Worm (Caenorhabditis elegans) whole organism, L2 larva: Measurements from ENCODE around the gene col-144.

Source experiments
- ZK546.5 ChIP-seq: sonication (generic microtip); optimal IDR thresholded peaks from 2 replicates; lab custom pipeline; 2017; ENCODE audit warnings: missing biosample characterization, missing genetic modification characterization
- ama-1 ChIP-seq: fragments of 150-350 bp; optimal IDR thresholded peaks from 2 replicates; lab custom pipeline; 2018; ENCODE audit warnings: inconsistent platforms
- dmd-4 ChIP-seq: sonication (generic microtip); optimal IDR thresholded peaks from 2 replicates; lab custom pipeline; 2017; ENCODE audit warnings: missing biosample characterization, missing genetic modification characterization
- elt-3 ChIP-seq: sonication (generic microtip); optimal IDR thresholded peaks from 2 replicates; lab custom pipeline; 2017; ENCODE audit warnings: missing biosample characterization, missing genetic modification characterization
- mdl-1 ChIP-seq, 2 experiments: fragments of 150-350 bp in 1 of 2; sonication (generic microtip) in 1 of 2; optimal IDR thresholded peaks; 2 replicates each; lab custom pipeline; 2017; ENCODE audit warnings: missing biosample characterization in 2 of 2, missing genetic modification characterization in 2 of 2
- nhr-77 ChIP-seq: fragments of 150-350 bp; optimal IDR thresholded peaks from 2 replicates; lab custom pipeline; 2014; ENCODE audit warnings: missing biosample characterization, missing genetic modification characterization
- unc-62 ChIP-seq: fragments of 150-350 bp; optimal IDR thresholded peaks from 2 replicates; lab custom pipeline; 2014; ENCODE audit warnings: missing biosample characterization, missing genetic modification reagents, missing genetic modification characterization
- ztf-11 ChIP-seq: sonication (generic microtip); optimal IDR thresholded peaks from 2 replicates; lab custom pipeline; 2017; ENCODE audit warnings: missing biosample characterization, missing genetic modification characterization

DNA sequence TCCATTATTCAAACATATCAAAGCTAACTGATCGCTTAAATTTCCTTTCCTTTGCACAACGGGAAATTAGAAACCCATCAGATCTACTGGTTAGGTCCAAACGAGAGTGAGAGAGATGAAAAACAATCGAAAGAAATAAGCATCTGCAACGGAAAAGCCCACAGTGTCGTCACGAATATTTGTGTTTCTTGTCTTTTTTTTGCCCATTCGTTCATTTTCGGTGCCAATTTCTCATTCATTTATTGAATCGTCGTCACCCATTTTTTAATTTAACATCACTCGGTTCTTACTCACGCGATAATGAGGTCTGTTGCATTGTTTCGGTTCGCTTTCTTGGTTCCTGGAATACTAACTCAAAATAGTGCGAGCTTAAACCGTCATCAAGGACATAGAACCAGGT is 36.3 kb downstream of the col-144 start, which contains the start of gene F21C10.6:
- TF ChIP-seq nhr-77 (tag; lab: Kevin White, UChicago) (no peak), elt-3 (no peak), dmd-4 (tag; lab: Kevin White, UChicago) (no peak), ztf-11 (no peak), ZK546.5 (tag; lab: Kevin White, UChicago) (no peak), unc-62 (GFP tag; lab: Kevin White, UChicago) (no peak), ama-1 (lab: Kevin White, UChicago) (no peak), mdl-1 (tag; optimal IDR thresholded peaks at IDR 0.05; lab: Kevin White, UChicago) (no peak)
